Worm (Caenorhabditis elegans): Measurements from ENCODE around the gene pqn-51.

DNA sequence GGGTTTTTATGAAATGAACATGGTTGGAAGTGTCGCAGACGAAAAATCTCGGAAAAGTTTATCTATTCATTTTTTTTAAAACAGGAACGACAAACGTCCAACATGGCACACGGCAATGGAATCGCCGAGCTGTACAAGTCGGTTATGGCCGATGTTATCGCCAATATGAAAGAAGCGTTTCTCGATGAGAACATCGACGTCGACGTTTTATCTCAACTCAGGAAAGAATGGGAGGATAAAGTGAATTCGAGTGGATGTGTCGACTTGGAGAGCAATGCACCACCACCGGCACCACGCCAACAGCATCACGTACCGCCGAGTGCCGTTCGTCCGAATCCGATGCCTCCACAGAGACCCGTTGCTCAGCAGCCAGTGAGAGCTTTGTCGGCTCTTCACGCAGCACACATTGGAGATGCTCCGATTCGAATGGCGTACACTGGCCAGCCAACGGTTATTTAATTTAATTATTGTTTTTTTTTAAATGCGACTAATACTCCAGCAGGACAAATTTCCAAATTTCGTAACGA lies 729 bp downstream of the pqn-51 start:
- no peak for TF ChIP-seq unc-39 (tag; optimal IDR thresholded peaks at IDR 0.05)
- no peak for TF ChIP-seq nhr-28 (tag; optimal IDR thresholded peaks at IDR 0.05)
- TF ChIP-seq nhr-76 (tag; optimal IDR thresholded peaks at IDR 0.05), result no peak
- TF ChIP-seq pha-4 (tag; optimal IDR thresholded peaks at IDR 0.05), result no peak
- TF ChIP-seq sptf-1 (tag; optimal IDR thresholded peaks at IDR 0.05), result no peak
- no peak for TF ChIP-seq elt-1 (tag; optimal IDR thresholded peaks at IDR 0.05; ENCODE audit: borderline replicate concordance, insufficient read depth)
- no peak for TF ChIP-seq elt-3 (tag; optimal IDR thresholded peaks at IDR 0.05)
- TF ChIP-seq ceh-39 (tag; optimal IDR thresholded peaks at IDR 0.05), result no peak
- TF ChIP-seq ztf-11 (tag; optimal IDR thresholded peaks at IDR 0.05), result no peak

Data from whole organism, mixed stage, embryonic.